Fruit fly (Drosophila melanogaster) whole organism, embryonic: ENCODE results near the gene Npc2f.

Experiments used
- Asciz ChIP-seq: fragments of 200-800 bp; sonication (Bioruptor generic); optimal IDR thresholded peaks from 2 replicates; lab custom pipeline; 2017; ENCODE audit warnings: missing biosample characterization, mild to moderate bottlenecking, missing genetic modification characterization, missing genetic modification reagents
- BEAF-32 ChIP-seq: fragments of 200-800 bp; sonication (Bioruptor generic); optimal IDR thresholded peaks from 3 replicates; lab custom pipeline; 2017; ENCODE audit warnings: missing biosample characterization, missing genetic modification characterization, mild to moderate bottlenecking, moderate library complexity, missing genetic modification reagents
- CG11504 ChIP-seq: fragments of 200-800 bp; sonication (Bioruptor generic); optimal IDR thresholded peaks from 3 replicates; lab custom pipeline; 2019; ENCODE audit warnings: missing biosample characterization, mild to moderate bottlenecking, missing genetic modification characterization, moderate library complexity
- CG12236 ChIP-seq: fragments of 200-800 bp; sonication (Bioruptor generic); optimal IDR thresholded peaks from 2 replicates; lab custom pipeline; 2016; ENCODE audit warnings: missing biosample characterization, missing genetic modification characterization
- CG12659 ChIP-seq: fragments of 200-800 bp; sonication (Bioruptor generic); optimal IDR thresholded peaks from 3 replicates; lab custom pipeline; 2017; ENCODE audit warnings: mild to moderate bottlenecking, missing biosample characterization, missing genetic modification reagents, missing genetic modification characterization
- CG13296 ChIP-seq: fragments of 200-800 bp; sonication (Bioruptor generic); optimal IDR thresholded peaks from 3 replicates; lab custom pipeline; 2018; ENCODE audit warnings: missing biosample characterization, mild to moderate bottlenecking, missing genetic modification characterization
- CG14710 ChIP-seq: fragments of 200-800 bp; sonication (Bioruptor generic); optimal IDR thresholded peaks from 3 replicates; lab custom pipeline; 2019; ENCODE audit warnings: missing biosample characterization, mild to moderate bottlenecking, missing genetic modification characterization, moderate library complexity
- CG15479 ChIP-seq: fragments of 200-800 bp; sonication (Bioruptor generic); optimal IDR thresholded peaks from 3 replicates; lab custom pipeline; 2019; ENCODE audit warnings: missing biosample characterization, mild to moderate bottlenecking, missing genetic modification characterization, moderate library complexity
- CG17359 ChIP-seq: fragments of 200-800 bp; sonication (Bioruptor generic); optimal IDR thresholded peaks from 3 replicates; lab custom pipeline; 2018; ENCODE audit warnings: missing biosample characterization, mild to moderate bottlenecking, missing genetic modification characterization, moderate library complexity
- CG18262 ChIP-seq: fragments of 200-800 bp; optimal IDR thresholded peaks from 3 replicates; lab custom pipeline; 2019; ENCODE audit warnings: missing biosample characterization, mild to moderate bottlenecking, missing genetic modification characterization, moderate library complexity
- CG31388 ChIP-seq: fragments of 200-800 bp; sonication (Bioruptor generic); optimal IDR thresholded peaks from 2 replicates; lab custom pipeline; 2016; ENCODE audit warnings: missing biosample characterization, missing genetic modification characterization
- CG43689 ChIP-seq: fragments of 200-800 bp; sonication (Bioruptor generic); IDR thresholded peaks from 2 replicates; pipeline ENCODE4 v1.3.6; 2022; ENCODE audit warnings: missing biosample characterization, missing genetic modification characterization
- CG5245 ChIP-seq: fragments of 200-800 bp; sonication (Bioruptor generic); optimal IDR thresholded peaks from 3 replicates; lab custom pipeline; 2016; ENCODE audit warnings: missing biosample characterization, missing genetic modification characterization
- CG6272 ChIP-seq: fragments of 200-800 bp; sonication (Bioruptor generic); IDR thresholded peaks from 2 replicates; pipeline ENCODE4 v1.3.6; 2022; ENCODE audit warnings: missing biosample characterization, missing genetic modification characterization
- CG8924 ChIP-seq: fragments of 200-800 bp; optimal IDR thresholded peaks from 3 replicates; lab custom pipeline; 2019; ENCODE audit warnings: missing biosample characterization, mild to moderate bottlenecking, missing genetic modification characterization, moderate library complexity
- CG9876 ChIP-seq: fragments of 200-800 bp; sonication (Bioruptor generic); optimal IDR thresholded peaks from 2 replicates; lab custom pipeline; 2016; ENCODE audit warnings: missing biosample characterization, missing genetic modification characterization
- CHES-1-like ChIP-seq: fragments of 200-800 bp; sonication (Bioruptor generic); optimal IDR thresholded peaks from 2 replicates; lab custom pipeline; 2016; ENCODE audit warnings: missing biosample characterization, missing genetic modification characterization
- CTCF ChIP-seq: fragments of 200-800 bp; sonication (Bioruptor generic); optimal IDR thresholded peaks from 2 replicates; lab custom pipeline; 2017; ENCODE audit warnings: missing biosample characterization, mild to moderate bottlenecking, missing genetic modification characterization, moderate library complexity
- Chrac-16 ChIP-seq: fragments of 200-800 bp; sonication (Bioruptor generic); optimal IDR thresholded peaks from 3 replicates; lab custom pipeline; 2016; ENCODE audit warnings: missing biosample characterization, missing genetic modification characterization
- Dek ChIP-seq: fragments of 200-800 bp; sonication (Bioruptor generic); optimal IDR thresholded peaks from 3 replicates; lab custom pipeline; 2019; ENCODE audit warnings: missing biosample characterization, mild to moderate bottlenecking, missing genetic modification characterization, moderate library complexity
- E2f1 ChIP-seq: fragments of 200-800 bp; sonication (Bioruptor generic); IDR thresholded peaks from 2 replicates; pipeline ENCODE4 v1.3.6; 2022; ENCODE audit warnings: missing biosample characterization, missing genetic modification characterization
- Hr51 ChIP-seq, 2 experiments: fragments of 200-800 bp; sonication (Bioruptor generic); optimal IDR thresholded peaks; 2 replicates in 1 of 2; 3 replicates in 1 of 2; lab custom pipeline; 2016 to 2018; ENCODE audit warnings: missing biosample characterization in 2 of 2, missing genetic modification characterization in 2 of 2, mild to moderate bottlenecking in 1 of 2, moderate library complexity in 1 of 2
- Hr78 ChIP-seq, 2 experiments: fragments of 200-800 bp in 1 of 2; fragments of >200 bp in 1 of 2; sonication (Bioruptor generic) in 1 of 2; optimal IDR thresholded peaks; 2 replicates each; lab custom pipeline; 2017 to 2019; ENCODE audit warnings: missing biosample characterization in 2 of 2, missing genetic modification characterization in 2 of 2, mild to moderate bottlenecking in 1 of 2, moderate library complexity in 1 of 2
- Jarid2 ChIP-seq: fragments of 200-800 bp; sonication (Bioruptor generic); optimal IDR thresholded peaks from 3 replicates; lab custom pipeline; 2017; ENCODE audit warnings: mild to moderate bottlenecking, missing biosample characterization, missing genetic modification reagents, missing genetic modification characterization
- Kr ChIP-seq: fragments of 200-800 bp; sonication (Bioruptor generic); optimal IDR thresholded peaks from 2 replicates; lab custom pipeline; 2017; ENCODE audit warnings: missing biosample characterization, mild to moderate bottlenecking, missing genetic modification characterization
- Mes4 ChIP-seq: fragments of 200-800 bp; sonication (Bioruptor generic); optimal IDR thresholded peaks from 2 replicates; lab custom pipeline; 2016; ENCODE audit warnings: missing biosample characterization, missing genetic modification characterization
- NC2α ChIP-seq: fragments of 200-800 bp; sonication (Bioruptor generic); optimal IDR thresholded peaks from 2 replicates; lab custom pipeline; 2016; ENCODE audit warnings: missing biosample characterization, missing genetic modification characterization
- Oli ChIP-seq: fragments of 200-800 bp; sonication (Bioruptor generic); optimal IDR thresholded peaks from 2 replicates; lab custom pipeline; 2018; ENCODE audit warnings: missing biosample characterization, mild to moderate bottlenecking, missing genetic modification characterization, moderate library complexity
- chif ChIP-seq, 2 experiments: fragments of 200-800 bp; sonication (Bioruptor generic); optimal IDR thresholded peaks; 3 replicates each; lab custom pipeline; 2016; ENCODE audit warnings: missing biosample characterization in 2 of 2, missing genetic modification characterization in 2 of 2
- crc ChIP-seq: fragments of 200-800 bp; sonication (Bioruptor generic); optimal IDR thresholded peaks from 2 replicates; lab custom pipeline; 2016; ENCODE audit warnings: missing biosample characterization, missing genetic modification characterization
- croc ChIP-seq: fragments of 200-800 bp; sonication (Bioruptor generic); conservative IDR thresholded peaks from 3 replicates; pipeline ENCODE4 v1.3.6; 2022; ENCODE audit warnings: missing biosample characterization, missing genetic modification characterization
- disco-r ChIP-seq: fragments of 200-800 bp; sonication (Bioruptor generic); optimal IDR thresholded peaks from 2 replicates; lab custom pipeline; 2016; ENCODE audit warnings: missing biosample characterization, missing genetic modification characterization
- en ChIP-seq: fragments of 200-800 bp; sonication (Bioruptor generic); optimal IDR thresholded peaks from 2 replicates; lab custom pipeline; 2016; ENCODE audit warnings: missing biosample characterization, missing genetic modification characterization
- hb ChIP-seq: fragments of 200-800 bp; sonication (Bioruptor generic); IDR thresholded peaks from 3 replicates; pipeline ENCODE4 v1.3.6; 2022; ENCODE audit warnings: missing biosample characterization, missing genetic modification characterization; ENCODE audit not compliant: partially characterized antibody
- hbn ChIP-seq: fragments of 200-800 bp; sonication (Bioruptor generic); IDR thresholded peaks from 2 replicates; pipeline ENCODE4 v1.3.6; 2022; ENCODE audit warnings: missing biosample characterization, missing genetic modification characterization; ENCODE audit not compliant: partially characterized antibody
- kni ChIP-seq: fragments of 200-800 bp; sonication (Bioruptor generic); optimal IDR thresholded peaks from 3 replicates; lab custom pipeline; 2017; ENCODE audit warnings: mild to moderate bottlenecking, missing biosample characterization, missing genetic modification reagents, missing genetic modification characterization
- knrl ChIP-seq: fragments of 200-800 bp; sonication (Bioruptor generic); IDR thresholded peaks from 3 replicates; pipeline ENCODE4 v1.3.6; 2022; ENCODE audit warnings: missing biosample characterization, missing genetic modification characterization; ENCODE audit not compliant: partially characterized antibody
- lbe ChIP-seq: fragments of 200-800 bp; sonication (Bioruptor generic); optimal IDR thresholded peaks from 2 replicates; lab custom pipeline; 2016; ENCODE audit warnings: missing biosample characterization, mild to moderate bottlenecking, missing genetic modification characterization
- luna ChIP-seq: fragments of 200-800 bp; sonication (Bioruptor generic); optimal IDR thresholded peaks from 2 replicates; lab custom pipeline; 2016; ENCODE audit warnings: missing biosample characterization, missing genetic modification characterization
- mam ChIP-seq: fragments of 200-800 bp; sonication (Bioruptor generic); optimal IDR thresholded peaks from 3 replicates; lab custom pipeline; 2016; ENCODE audit warnings: missing biosample characterization, missing genetic modification characterization
- nerfin-2 ChIP-seq: fragments of 200-800 bp; sonication (Bioruptor generic); IDR thresholded peaks from 2 replicates; pipeline ENCODE4 v1.3.6; 2022; ENCODE audit warnings: missing biosample characterization, missing genetic modification characterization; ENCODE audit not compliant: partially characterized antibody
- pzg ChIP-seq: fragments of 200-800 bp; sonication (Bioruptor generic); optimal IDR thresholded peaks from 3 replicates; lab custom pipeline; 2018; ENCODE audit warnings: missing biosample characterization, mild to moderate bottlenecking, missing genetic modification characterization, moderate library complexity
- ro ChIP-seq: fragments of 200-800 bp; sonication (Bioruptor generic); IDR thresholded peaks from 2 replicates; pipeline ENCODE4 v1.3.6; 2022; ENCODE audit warnings: missing biosample characterization, missing genetic modification characterization
- row ChIP-seq: fragments of 200-800 bp; sonication (Bioruptor generic); IDR thresholded peaks from 3 replicates; pipeline ENCODE4 v1.3.6; 2022; ENCODE audit warnings: missing biosample characterization, missing genetic modification characterization
- slou ChIP-seq: fragments of 200-800 bp; sonication (Bioruptor generic); optimal IDR thresholded peaks from 3 replicates; lab custom pipeline; 2016; ENCODE audit warnings: missing biosample characterization, missing genetic modification characterization
- sob ChIP-seq: fragments of 200-800 bp; sonication (Bioruptor generic); IDR thresholded peaks from 2 replicates; pipeline ENCODE4 v1.3.6; 2022; ENCODE audit warnings: missing biosample characterization, missing genetic modification characterization
- unpg ChIP-seq: fragments of 200-800 bp; sonication (Bioruptor generic); optimal IDR thresholded peaks from 3 replicates; lab custom pipeline; 2018; ENCODE audit warnings: missing biosample characterization, mild to moderate bottlenecking, missing genetic modification characterization, moderate library complexity
- wdn ChIP-seq: fragments of 200-800 bp; sonication (Bioruptor generic); IDR thresholded peaks from 2 replicates; pipeline ENCODE4 v1.3.6; 2022; ENCODE audit warnings: missing biosample characterization, missing genetic modification characterization

The Npc2f gene

dm6 chr3R:24112320-24113069, 25.2 kb upstream of the Npc2f start, which contains the start of gene CG13605 (continued):
- TF ChIP-seq Dek (tag; lab: Kevin White, UChicago) (peak; percentile 87), Kr (GFP tag; lab: Kevin White, UChicago) (no peak), unpg (GFP tag; lab: Kevin White, UChicago) (peak; percentile 85), row (GFP tag; lab: Robert Waterston, UW) (peak; percentile 84), pzg (peak; percentile 63), CG15479 (GFP tag; lab: Kevin White, UChicago) (no peak), CHES-1-like (peak; percentile 8), CTCF (GFP tag; lab: Kevin White, UChicago) (peak; percentile 63), hbn (GFP tag; lab: Robert Waterston, UW) (no peak), E2f1 (GFP tag; lab: Robert Waterston, UW) (peak; percentile 37; the same call in 1 of the 2 replicates), croc (GFP tag; lab: Robert Waterston, UW) (no peak), ro (GFP tag; lab: Robert Waterston, UW) (no peak), CG18262 (tag; lab: Kevin White, UChicago) (peak; percentile 75), CG11504 (tag; lab: Kevin White, UChicago) (peak; percentile 81), nerfin-2 (no peak), CG13296 (GFP tag; lab: Kevin White, UChicago) (peak; percentile 82), Hr51 (GFP tag; optimal IDR thresholded peaks at IDR 0.05; lab: Kevin White, UChicago) (peak; percentile 29 to 79), Asciz (peak; percentile 71), wdn (GFP tag; lab: Robert Waterston, UW) (0 out of 2 replicates have a peak, but pooled peaks have one; percentile 21), Jarid2 (peak; percentile 53), knrl (no peak; the same call in 2 of the 3 replicates), hb (GFP tag; lab: Robert Waterston, UW) (no peak), Chrac-16 (GFP tag; lab: Kevin White, UChicago) (peak; percentile 66), CG43689 (GFP tag; lab: Robert Waterston, UW) (0 out of 2 replicates have a peak, but pooled peaks have one; percentile 16), BEAF-32 (GFP tag; lab: Kevin White, UChicago) (peak; percentile 37), luna (no peak), Oli (tag; lab: Kevin White, UChicago) (peak; percentile 74), Mes4 (GFP tag; lab: Kevin White, UChicago) (peak; percentile 22), CG12659 (GFP tag; lab: Kevin White, UChicago) (peak; percentile 89), disco-r (GFP tag; lab: Kevin White, UChicago) (no peak), CG6272 (GFP tag; lab: Robert Waterston, UW) (peak; percentile 49; the same call in 1 of the 2 replicates), Hr78 (GFP tag; optimal IDR thresholded peaks at IDR 0.05; lab: Kevin White, UChicago) (no peak), CG31388 (GFP tag; lab: Kevin White, UChicago) (no peak), crc (GFP tag; lab: Kevin White, UChicago) (peak; percentile 13), CG14710 (tag; lab: Kevin White, UChicago) (peak; percentile 62), CG9876 (GFP tag; lab: Kevin White, UChicago) (no peak), CG5245 (GFP tag; lab: Kevin White, UChicago) (peak; percentile 47), slou (peak; percentile 64), CG17359 (tag; lab: Kevin White, UChicago) (peak; percentile 82), chif (GFP tag; optimal IDR thresholded peaks at IDR 0.05; lab: Kevin White, UChicago) (peak in 1 of 2 experiments; percentile 50), lbe (GFP tag; lab: Kevin White, UChicago) (peak; percentile 64), en (GFP tag; lab: Kevin White, UChicago) (no peak), CG8924 (tag; lab: Kevin White, UChicago) (peak; percentile 85), mam (GFP tag; lab: Kevin White, UChicago) (peak; percentile 81), CG12236 (GFP tag; lab: Kevin White, UChicago) (no peak), kni (GFP tag; lab: Kevin White, UChicago) (no peak), sob (GFP tag; lab: Robert Waterston, UW) (peak; percentile 78), NC2α (GFP tag; lab: Kevin White, UChicago) (no peak)
